Fruit fly (Drosophila melanogaster) whole organism: ENCODE measurements around the gene CG2061.

ENCODE experiments used
- CG8478 ChIP-seq: fragments of >200 bp; optimal IDR thresholded peaks from 2 replicates; lab custom pipeline; 2018; ENCODE audit warnings: inconsistent platforms
- Dll ChIP-seq: fragments of >200 bp; optimal IDR thresholded peaks from 2 replicates; lab custom pipeline; 2017
- EcR ChIP-seq, 2 experiments: fragments of >200 bp; optimal IDR thresholded peaks; 2 replicates each; lab custom pipeline; 2017; ENCODE audit warnings: missing biosample characterization in 2 of 2, missing genetic modification characterization in 2 of 2, missing genetic modification reagents in 2 of 2
- pan ChIP-seq: fragments of >200 bp; optimal IDR thresholded peaks from 2 replicates; lab custom pipeline; 2017
- psq ChIP-seq: fragments of >200 bp; optimal IDR thresholded peaks from 2 replicates; lab custom pipeline; 2017
- usp ChIP-seq: fragments of >200 bp; optimal IDR thresholded peaks from 2 replicates; lab custom pipeline; 2017; ENCODE audit warnings: missing biosample characterization, missing genetic modification characterization, mixed read lengths

CG2061 gene

DNA sequence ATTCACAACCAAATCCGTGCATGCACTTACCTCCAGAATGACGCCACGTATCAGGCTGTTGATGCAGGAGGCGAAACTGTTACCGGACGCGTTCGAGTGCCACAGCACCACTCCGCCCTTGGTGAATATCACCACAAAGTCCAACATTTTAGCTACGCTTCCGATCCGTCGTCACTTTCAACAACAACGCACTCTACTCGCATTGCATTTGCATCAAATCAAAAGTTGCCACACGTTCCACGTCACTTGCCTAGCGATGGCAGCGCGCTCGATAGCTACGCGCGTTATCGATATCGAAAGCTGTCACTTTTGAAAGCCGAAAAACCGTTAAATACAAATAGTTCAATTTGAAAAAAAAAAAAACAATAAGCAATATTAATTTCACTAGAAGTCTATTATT lies 36.5 kb downstream of the CG2061 start, which contains the start of gene SrpRalpha:
Gene SrpRalpha (minus strand): TSS at position 260 of the 400 bp plus-strand sequence.
- TF ChIP-seq CG8478 (lab: Kevin White, UChicago) (no peak), EcR (GFP tag; optimal IDR thresholded peaks at IDR 0.05; lab: Kevin White, UChicago) (no peak), pan (no peak), usp (no peak), Dll (no peak), psq (lab: Kevin White, UChicago) (no peak)

DNA sequence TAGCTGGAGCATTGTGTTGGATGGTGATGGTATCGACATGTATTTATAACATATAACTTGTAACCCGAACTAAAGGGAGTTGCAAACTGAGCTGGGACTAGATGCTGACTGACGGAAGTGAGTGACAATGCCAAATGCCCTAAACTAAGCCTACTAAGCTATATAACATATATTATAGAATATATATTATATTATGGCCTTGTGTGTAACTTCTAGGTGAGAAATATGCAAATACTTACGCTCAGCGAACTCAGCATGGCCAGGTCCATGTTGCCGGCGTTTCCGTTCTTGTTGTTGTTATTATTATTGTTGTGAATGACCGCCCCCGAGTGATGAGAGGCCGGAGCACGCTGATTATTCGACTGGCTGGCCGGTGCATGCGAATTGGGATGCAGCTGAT lies 40.0 kb downstream of the CG2061 start, which contains the start of gene CG44385:
Gene CG44385 (minus strand): TSS at position 101 of the 400 bp plus-strand sequence.
- no peak for TF ChIP-seq usp
- no peak for TF ChIP-seq pan
- TF ChIP-seq psq (lab: Kevin White, UChicago), result no peak
- TF ChIP-seq Dll, result no peak
- no peak for TF ChIP-seq EcR (GFP tag; optimal IDR thresholded peaks at IDR 0.05; lab: Kevin White, UChicago)
- no peak for TF ChIP-seq CG8478 (lab: Kevin White, UChicago)

DNA sequence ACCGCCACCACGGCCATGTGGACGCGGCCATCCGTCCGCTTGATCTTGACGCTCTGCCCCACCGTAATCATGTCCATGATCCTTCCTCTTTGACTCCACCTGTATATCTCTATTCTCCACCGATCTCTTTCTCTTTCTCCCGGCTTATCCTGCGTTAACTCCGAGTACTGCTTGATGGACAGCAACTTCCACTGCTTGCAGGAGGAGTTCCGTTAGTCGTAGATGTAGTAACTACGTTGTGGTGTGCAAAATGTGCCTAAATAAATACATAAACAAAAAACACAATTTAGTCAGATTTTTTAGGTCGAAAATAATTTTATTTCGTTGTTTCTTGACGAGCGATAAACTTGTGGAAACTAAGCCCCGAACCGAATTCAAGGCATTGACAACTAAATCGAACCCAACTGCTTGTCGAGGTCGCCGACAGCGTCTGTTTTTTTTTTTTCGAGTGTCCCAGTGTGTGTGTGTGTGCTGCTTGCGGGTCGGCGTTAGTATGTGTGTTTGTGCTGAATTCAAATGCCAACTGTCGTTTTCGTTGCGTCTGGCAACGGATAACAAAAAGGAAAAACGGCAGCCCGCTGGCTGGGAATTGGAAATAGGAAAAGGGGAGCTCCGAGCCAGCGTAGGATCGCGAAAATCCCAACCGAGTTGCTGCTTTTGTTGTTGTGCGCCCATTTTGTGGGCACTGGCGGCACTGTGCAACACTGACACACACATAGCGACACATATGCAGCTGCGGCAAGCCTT lies 43.7 kb downstream of the CG2061 start:
- TF ChIP-seq usp (no peak), CG8478 (lab: Kevin White, UChicago) (no peak), Dll (no peak), pan (no peak), EcR (GFP tag; optimal IDR thresholded peaks at IDR 0.05; lab: Kevin White, UChicago) (no peak)

DNA sequence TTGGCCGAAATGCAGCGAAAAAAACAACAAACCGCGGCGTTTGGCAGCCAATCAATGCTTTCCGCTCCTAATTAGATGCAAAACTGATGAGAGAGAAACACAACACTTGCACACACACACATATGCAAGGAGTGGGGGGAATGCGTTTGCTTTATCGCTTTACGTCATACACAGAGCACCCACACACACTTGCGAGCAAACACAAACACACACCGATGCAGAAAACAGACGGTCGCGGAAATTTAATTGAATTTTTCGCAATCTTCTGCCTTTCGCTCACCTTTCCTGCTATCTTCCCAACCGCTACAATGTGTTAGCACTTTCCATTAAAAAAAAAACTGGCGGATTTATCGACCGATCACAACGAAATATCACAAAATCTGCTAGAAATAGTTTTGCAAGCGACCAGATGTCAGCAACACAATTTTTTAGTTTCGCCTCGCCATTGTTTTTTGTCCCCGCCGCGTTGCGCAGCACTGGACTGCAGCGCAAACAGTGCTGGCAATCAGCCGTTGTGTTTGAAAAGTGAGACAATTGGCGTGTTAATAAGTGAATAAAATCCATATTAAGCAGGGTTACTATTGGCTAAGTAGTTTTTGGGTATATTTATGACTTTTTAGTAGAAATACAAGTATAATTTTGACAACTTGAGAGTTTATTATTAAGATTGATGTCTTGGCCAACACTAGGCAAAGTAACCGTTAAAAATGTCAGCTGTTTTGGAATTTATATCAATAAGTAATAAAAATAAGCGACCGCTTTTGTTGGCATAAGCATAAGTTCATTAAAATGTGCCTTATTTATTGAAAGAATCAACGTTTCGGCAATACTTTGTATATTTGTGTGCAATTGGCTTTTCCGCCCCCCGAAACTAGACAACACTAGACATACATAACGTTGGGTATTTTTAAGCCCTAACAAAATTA lies 44.6 kb downstream of the CG2061 start, which contains the start of gene Klp10A:
Gene Klp10A (minus strand): TSS at position 532 of the 926 bp plus-strand sequence.
- TF ChIP-seq psq (lab: Kevin White, UChicago), result no peak
- TF ChIP-seq CG8478 (lab: Kevin White, UChicago), result no peak
- TF ChIP-seq EcR (GFP tag; optimal IDR thresholded peaks at IDR 0.05; lab: Kevin White, UChicago), result no peak
- TF ChIP-seq Dll, result no peak
- no peak for TF ChIP-seq usp
- TF ChIP-seq pan, result no peak

DNA sequence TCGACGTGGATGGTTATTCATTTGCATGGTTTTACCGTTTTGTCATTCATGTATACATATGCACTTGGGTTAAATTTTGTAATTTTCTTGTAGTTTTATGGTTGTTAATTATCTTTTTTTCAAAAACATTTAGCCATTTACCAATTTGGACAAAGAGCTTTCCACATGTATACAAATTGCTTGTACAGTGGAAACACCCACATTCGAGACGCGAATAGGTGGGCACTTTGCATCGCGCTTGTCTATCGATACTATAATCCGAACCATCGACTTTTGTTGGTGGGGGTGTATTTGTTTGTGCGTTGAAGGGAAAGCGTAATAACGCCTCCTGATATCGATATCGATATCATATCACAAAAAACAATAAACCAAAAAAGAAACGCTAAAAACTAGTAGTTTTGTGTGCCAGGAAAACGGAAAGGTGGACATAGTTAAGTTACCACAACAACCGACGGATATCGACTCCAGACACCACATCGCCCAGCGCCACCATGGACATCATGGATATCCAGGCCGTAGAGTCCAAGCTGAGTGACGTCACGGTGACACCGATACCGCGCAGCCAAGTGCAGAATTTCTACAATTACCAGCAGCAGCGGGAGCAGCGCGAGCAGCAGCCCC lies 45.4 kb downstream of the CG2061 start, which contains the start of gene CDK2AP1:
Gene CDK2AP1 (plus strand): TSS at position 294 of the 621 bp plus-strand sequence.
- TF ChIP-seq psq (lab: Kevin White, UChicago), result no peak
- no peak for TF ChIP-seq usp
- TF ChIP-seq pan, result no peak
- no peak for TF ChIP-seq Dll
- no peak for TF ChIP-seq EcR (GFP tag; optimal IDR thresholded peaks at IDR 0.05; lab: Kevin White, UChicago)
- TF ChIP-seq CG8478 (lab: Kevin White, UChicago), result no peak

DNA sequence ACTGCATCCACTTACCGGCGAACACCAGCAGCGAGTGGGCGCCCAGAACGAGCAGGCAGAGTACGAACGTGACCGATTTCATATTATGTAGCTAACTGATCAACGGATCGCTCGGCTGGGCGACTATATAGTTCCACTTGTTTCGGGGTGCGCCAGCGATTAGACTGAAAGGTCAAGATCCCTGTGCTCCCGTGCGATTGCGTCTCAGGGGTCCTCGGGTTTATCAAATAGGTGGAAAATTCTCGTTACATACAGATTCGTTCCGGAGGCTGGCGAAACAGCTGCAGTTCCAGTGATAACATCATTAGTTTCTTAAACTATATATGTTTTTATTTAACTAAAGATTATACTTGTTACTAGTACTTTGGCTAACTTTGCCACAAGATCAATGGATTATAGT lies 47.9 kb downstream of the CG2061 start, which contains the start of gene ssp7:
Gene ssp7 (minus strand): TSS at position 101 of the 400 bp plus-strand sequence.
- TF ChIP-seq Dll (no peak), psq (lab: Kevin White, UChicago) (no peak), CG8478 (lab: Kevin White, UChicago) (no peak), usp (no peak), EcR (GFP tag; optimal IDR thresholded peaks at IDR 0.05; lab: Kevin White, UChicago) (no peak), pan (no peak)

DNA sequence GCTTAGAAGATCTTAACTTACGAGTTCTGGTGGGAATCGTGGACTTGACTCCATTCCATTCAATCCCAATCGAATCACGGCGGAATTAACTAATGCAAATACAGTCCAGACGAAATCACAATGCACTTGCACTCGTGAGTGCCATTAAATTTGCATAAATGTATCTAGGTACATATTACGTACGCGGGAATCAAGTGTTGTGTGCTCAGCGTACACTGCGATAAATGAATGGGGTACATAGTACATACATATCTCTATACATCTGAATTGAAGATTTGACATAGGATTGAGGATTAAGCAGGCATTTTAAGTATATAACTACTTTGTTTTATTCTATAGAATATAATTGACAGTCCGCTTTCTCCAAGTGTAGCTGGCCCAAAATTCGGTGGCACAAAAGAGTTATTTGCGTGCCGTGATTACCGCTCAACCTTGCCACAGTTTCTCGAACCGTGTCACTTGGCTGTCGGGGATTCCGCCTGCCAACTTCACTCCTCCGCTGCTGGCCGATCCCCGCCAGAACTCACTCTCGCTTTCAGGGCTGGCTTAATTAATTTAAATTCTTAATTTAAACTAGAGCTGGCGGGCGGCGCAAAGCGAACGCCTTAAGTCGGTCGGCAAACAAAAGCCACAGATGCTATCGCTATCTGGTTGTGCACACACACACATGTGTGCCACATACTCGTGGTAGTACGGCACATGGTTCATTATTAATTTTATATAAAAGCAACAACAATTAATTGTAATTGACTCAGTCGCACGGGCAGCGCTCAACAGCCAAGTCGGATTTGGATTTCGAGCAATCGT lies 49.7 kb downstream of the CG2061 start, which contains the start of the genes CG15199 and CG15202:
Gene CG15199 (minus strand): TSS at position 51 of the 807 bp plus-strand sequence.
Gene CG15202 (plus strand): TSS at position 757 of the 807 bp plus-strand sequence.
- TF ChIP-seq Dll (no peak), usp (no peak), CG8478 (lab: Kevin White, UChicago) (no peak), pan (no peak), EcR (GFP tag; optimal IDR thresholded peaks at IDR 0.05; lab: Kevin White, UChicago) (no peak), psq (lab: Kevin White, UChicago) (no peak)

DNA sequence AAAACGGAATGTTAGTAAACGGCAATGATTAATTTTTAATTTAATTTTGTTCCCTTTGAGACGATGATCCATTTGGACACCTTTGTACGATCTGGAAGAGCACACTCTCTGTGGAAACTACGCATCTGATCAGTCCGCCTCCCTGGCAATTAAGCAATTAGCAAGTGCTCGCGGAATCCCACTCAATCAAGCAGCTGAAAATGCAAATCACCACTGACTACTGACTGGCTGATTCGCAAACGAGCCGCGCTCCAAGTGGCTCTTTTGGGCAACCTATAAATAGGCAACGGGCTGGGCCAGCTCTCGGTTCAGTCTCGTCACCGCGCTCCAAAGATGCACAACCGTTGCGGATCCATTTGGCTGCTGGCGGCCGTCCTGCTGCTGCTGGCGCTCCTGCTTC lies 51.5 kb downstream of the CG2061 start, which contains the start of gene CG15201:
Gene CG15201 (plus strand): TSS at position 301 of the 400 bp plus-strand sequence.
- TF ChIP-seq CG8478 (lab: Kevin White, UChicago), result no peak
- TF ChIP-seq EcR (GFP tag; optimal IDR thresholded peaks at IDR 0.05; lab: Kevin White, UChicago), result no peak
- no peak for TF ChIP-seq Dll
